Fruit fly (Drosophila melanogaster) whole organism, pupa: ENCODE data around the gene Miro.

Experiments used
- CG15710 ChIP-seq: fragments of 200-800 bp; sonication (Bioruptor generic); optimal IDR thresholded peaks from 2 replicates; lab custom pipeline; 2018; ENCODE audit warnings: missing biosample characterization, mild to moderate bottlenecking, missing genetic modification characterization, moderate library complexity
- CG17806 ChIP-seq: fragments of 200-800 bp; sonication (Bioruptor generic); optimal IDR thresholded peaks from 2 replicates; lab custom pipeline; 2018; ENCODE audit warnings: missing biosample characterization, mild to moderate bottlenecking, missing genetic modification characterization, moderate library complexity
- CG34367 ChIP-seq: fragments of 200-800 bp; sonication (Bioruptor generic); optimal IDR thresholded peaks from 2 replicates; lab custom pipeline; 2018; ENCODE audit warnings: missing biosample characterization, mild to moderate bottlenecking, missing genetic modification characterization
- CG8159 ChIP-seq: fragments of 200-800 bp; sonication (Bioruptor generic); optimal IDR thresholded peaks from 3 replicates; lab custom pipeline; 2018; ENCODE audit warnings: missing biosample characterization, mild to moderate bottlenecking, missing genetic modification characterization, moderate library complexity
- CG9948 ChIP-seq: fragments of 200-800 bp; sonication (Bioruptor generic); optimal IDR thresholded peaks from 2 replicates; lab custom pipeline; 2018; ENCODE audit warnings: missing biosample characterization, mild to moderate bottlenecking, missing genetic modification characterization, moderate library complexity
- EcR ChIP-seq: fragments of 200-800 bp; sonication (Bioruptor generic); optimal IDR thresholded peaks from 3 replicates; lab custom pipeline; 2019; ENCODE audit warnings: missing biosample characterization, missing genetic modification characterization, mild to moderate bottlenecking, moderate library complexity, missing genetic modification reagents

DNA sequence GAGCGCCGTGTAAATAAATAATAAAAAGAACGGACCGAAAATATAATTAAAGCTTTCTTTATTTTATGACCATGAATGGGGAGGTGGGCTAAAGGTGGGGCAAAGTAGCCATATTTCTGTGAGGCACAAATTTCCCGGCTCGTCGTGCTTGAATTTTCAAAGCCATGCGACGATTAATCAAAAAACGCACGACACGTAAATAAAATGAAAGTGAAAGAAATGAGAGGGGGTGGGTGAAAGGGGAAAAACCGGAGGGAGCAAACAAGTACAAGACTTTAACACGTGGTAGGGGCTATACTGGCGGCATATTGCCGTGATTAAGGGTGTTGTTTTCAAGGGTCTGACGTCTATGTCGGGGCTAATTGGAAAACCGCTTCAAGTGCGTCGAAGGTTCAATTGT is 37.5 kb downstream of the Miro start:
- TF ChIP-seq CG8159 (tag; lab: Kevin White, UChicago) (no peak), CG9948 (tag; lab: Kevin White, UChicago) (no peak), CG34367 (tag; lab: Kevin White, UChicago) (no peak), CG15710 (tag; lab: Kevin White, UChicago) (no peak), CG17806 (no peak), EcR (no peak)
